Fruit fly (Drosophila melanogaster) whole organism, wandering third instar larva: ENCODE results near the gene asun.

Experiments used
- Abd-B ChIP-seq: fragments of >200 bp; optimal IDR thresholded peaks from 2 replicates; lab custom pipeline; 2017; ENCODE audit warnings: missing biosample characterization, missing genetic modification characterization
- CG32264 ChIP-seq: fragments of 200-800 bp; sonication (Bioruptor generic); optimal IDR thresholded peaks from 2 replicates; lab custom pipeline; 2016; ENCODE audit warnings: missing biosample characterization, missing genetic modification characterization
- CG9705 ChIP-seq: fragments of 200-800 bp; sonication (Bioruptor generic); optimal IDR thresholded peaks from 2 replicates; lab custom pipeline; 2018; ENCODE audit warnings: missing biosample characterization, mild to moderate bottlenecking, missing genetic modification characterization
- CrebA ChIP-seq: fragments of 200-800 bp; sonication (Bioruptor generic); optimal IDR thresholded peaks from 2 replicates; lab custom pipeline; 2016; ENCODE audit warnings: missing biosample characterization, mild to moderate bottlenecking, missing genetic modification characterization, borderline replicate concordance
- Dfd ChIP-seq: fragments of >200 bp; optimal IDR thresholded peaks from 2 replicates; lab custom pipeline; 2017; ENCODE audit warnings: missing biosample characterization, missing genetic modification characterization
- Dif ChIP-seq: fragments of 200-275, 200-300 bp; sonication (Bioruptor generic); optimal IDR thresholded peaks from 2 replicates; lab custom pipeline; 2018; ENCODE audit warnings: missing biosample characterization, missing genetic modification characterization; ENCODE audit not compliant: partially characterized antibody
- GATAd ChIP-seq: sonication (Bioruptor generic); optimal IDR thresholded peaks from 2 replicates; lab custom pipeline; 2016; ENCODE audit warnings: missing biosample characterization, missing genetic modification characterization
- HLH106 ChIP-seq: fragments of 200-800 bp; optimal IDR thresholded peaks from 3 replicates; lab custom pipeline; 2019; ENCODE audit warnings: missing biosample characterization, mild to moderate bottlenecking, missing genetic modification characterization, moderate library complexity
- Hnf4 ChIP-seq: fragments of 200-800 bp; sonication (Bioruptor generic); optimal IDR thresholded peaks from 2 replicates; lab custom pipeline; 2016; ENCODE audit warnings: missing biosample characterization, mild to moderate bottlenecking, missing genetic modification characterization
- Hr78 ChIP-seq: fragments of >200 bp; optimal IDR thresholded peaks from 2 replicates; lab custom pipeline; 2017; ENCODE audit warnings: missing biosample characterization, missing genetic modification characterization
- Hr83 ChIP-seq: fragments of 200-300 bp; sonication (Bioruptor generic); optimal IDR thresholded peaks from 2 replicates; lab custom pipeline; 2016; ENCODE audit warnings: missing biosample characterization, mild to moderate bottlenecking, missing genetic modification characterization, moderate library complexity; ENCODE audit not compliant: poor library complexity, severe bottlenecking
- Jra ChIP-seq: sonication (Bioruptor generic); optimal IDR thresholded peaks from 2 replicates; lab custom pipeline; 2016; ENCODE audit warnings: missing biosample characterization, missing genetic modification characterization
- Mio ChIP-seq: sonication (Bioruptor generic); optimal IDR thresholded peaks from 2 replicates; lab custom pipeline; 2016; ENCODE audit warnings: missing biosample characterization, missing genetic modification characterization
- Myc ChIP-seq: fragments of >200 bp; optimal IDR thresholded peaks from 2 replicates; lab custom pipeline; 2017
- N ChIP-seq: fragments of >200 bp; optimal IDR thresholded peaks from 2 replicates; lab custom pipeline; 2018; ENCODE audit warnings: missing biosample characterization, missing external identifiers, missing genetic modification characterization
- OdsH ChIP-seq: fragments of 200-800 bp; sonication (Bioruptor generic); optimal IDR thresholded peaks from 2 replicates; lab custom pipeline; 2016; ENCODE audit warnings: missing biosample characterization, mild to moderate bottlenecking, missing genetic modification characterization
- Rel ChIP-seq, 2 experiments: fragments of 200-800 bp; sonication (Bioruptor generic) in 1 of 2; optimal IDR thresholded peaks; 2 replicates in 1 of 2; 3 replicates in 1 of 2; lab custom pipeline; 2016 to 2019; ENCODE audit warnings: mild to moderate bottlenecking in 2 of 2, missing biosample characterization in 2 of 2, missing genetic modification characterization in 2 of 2, moderate library complexity in 1 of 2
- Sp1 ChIP-seq: fragments of 200-800 bp; sonication (Bioruptor generic); optimal IDR thresholded peaks from 3 replicates; lab custom pipeline; 2019; ENCODE audit warnings: missing biosample characterization, mild to moderate bottlenecking, missing genetic modification characterization, moderate library complexity
- Vsx2 ChIP-seq: fragments of 200-300, 225-300 bp; sonication (Bioruptor generic); optimal IDR thresholded peaks from 2 replicates; lab custom pipeline; 2018; ENCODE audit warnings: missing biosample characterization, missing genetic modification characterization; ENCODE audit not compliant: partially characterized antibody
- br ChIP-seq: fragments of 200-800 bp; sonication (Bioruptor generic); optimal IDR thresholded peaks from 2 replicates; lab custom pipeline; 2016; ENCODE audit warnings: missing biosample characterization, missing genetic modification characterization
- brk ChIP-seq: fragments of 200-800 bp; sonication (Bioruptor generic); optimal IDR thresholded peaks from 2 replicates; lab custom pipeline; 2016; ENCODE audit warnings: missing biosample characterization, mild to moderate bottlenecking, missing genetic modification characterization
- dl ChIP-seq, 2 experiments: fragments of 175-275, 200-275 bp in 1 of 2; fragments of 200-275 bp in 1 of 2; sonication (Bioruptor generic); optimal IDR thresholded peaks; lab custom pipeline; 2018; ENCODE audit warnings: mild to moderate bottlenecking in 2 of 2, missing biosample characterization in 2 of 2, missing genetic modification characterization in 2 of 2, moderate library complexity in 2 of 2; ENCODE audit not compliant: partially characterized antibody in 2 of 2, insufficient read depth in 1 of 2
- dmrt93B ChIP-seq: fragments of 200-800 bp; sonication (Bioruptor generic); optimal IDR thresholded peaks from 2 replicates; lab custom pipeline; 2018; ENCODE audit warnings: missing biosample characterization, mild to moderate bottlenecking, missing genetic modification characterization
- dsf ChIP-seq: sonication (Bioruptor generic); optimal IDR thresholded peaks from 2 replicates; lab custom pipeline; 2016; ENCODE audit warnings: missing biosample characterization, missing genetic modification characterization, borderline replicate concordance
- ey ChIP-seq: fragments of 200-800 bp; sonication (Bioruptor generic); optimal IDR thresholded peaks from 2 replicates; lab custom pipeline; 2016; ENCODE audit warnings: missing biosample characterization, missing genetic modification characterization
- foxo ChIP-seq, 2 experiments: fragments of 200-800 bp; sonication (Bioruptor generic); optimal IDR thresholded peaks; 2 replicates in 1 of 2; 3 replicates in 1 of 2; lab custom pipeline; 2016 to 2017; ENCODE audit warnings: missing biosample characterization in 2 of 2, missing genetic modification characterization in 2 of 2
- fru ChIP-seq: fragments of 200-800 bp; sonication (Bioruptor generic); optimal IDR thresholded peaks from 3 replicates; lab custom pipeline; 2016; ENCODE audit warnings: missing biosample characterization, mild to moderate bottlenecking, missing genetic modification characterization
- h ChIP-seq: fragments of 200-800 bp; sonication (Bioruptor generic); optimal IDR thresholded peaks from 3 replicates; lab custom pipeline; 2016; ENCODE audit warnings: missing biosample characterization, mild to moderate bottlenecking, missing genetic modification characterization
- jim ChIP-seq: fragments of 175-275, 200-325 bp; sonication (Bioruptor generic); optimal IDR thresholded peaks from 2 replicates; lab custom pipeline; 2016; ENCODE audit warnings: missing biosample characterization, mild to moderate bottlenecking, missing genetic modification characterization
- lola ChIP-seq: fragments of >200 bp; optimal IDR thresholded peaks from 2 replicates; lab custom pipeline; 2017; ENCODE audit warnings: missing biosample characterization, missing genetic modification characterization
- pan ChIP-seq: fragments of >200 bp; optimal IDR thresholded peaks from 2 replicates; lab custom pipeline; 2017
- psq ChIP-seq: fragments of 200-800 bp; sonication (Bioruptor generic); optimal IDR thresholded peaks from 3 replicates; lab custom pipeline; 2017; ENCODE audit warnings: missing biosample characterization, mild to moderate bottlenecking, missing genetic modification characterization, moderate library complexity
- rgr ChIP-seq: fragments of 200-800 bp; sonication (Bioruptor generic); optimal IDR thresholded peaks from 3 replicates; lab custom pipeline; 2016; ENCODE audit warnings: missing biosample characterization, mild to moderate bottlenecking, missing genetic modification characterization
- sage ChIP-seq: fragments of 200-800 bp; sonication (Bioruptor generic); optimal IDR thresholded peaks from 2 replicates; lab custom pipeline; 2016; ENCODE audit warnings: missing biosample characterization, mild to moderate bottlenecking, missing genetic modification characterization
- sv ChIP-seq: fragments of 200-800 bp; sonication (Bioruptor generic); optimal IDR thresholded peaks from 3 replicates; lab custom pipeline; 2016; ENCODE audit warnings: missing biosample characterization, missing genetic modification characterization
- tai ChIP-seq: sonication (Bioruptor generic); optimal IDR thresholded peaks from 2 replicates; lab custom pipeline; 2016; ENCODE audit warnings: missing biosample characterization, missing genetic modification characterization
- usp ChIP-seq: fragments of >200 bp; optimal IDR thresholded peaks from 2 replicates; lab custom pipeline; 2017; ENCODE audit warnings: missing biosample characterization, missing genetic modification characterization
- woc ChIP-seq: sonication (Bioruptor generic); optimal IDR thresholded peaks from 2 replicates; lab custom pipeline; 2016; ENCODE audit warnings: missing biosample characterization, mild to moderate bottlenecking, missing genetic modification characterization

Gene asun

dm6 chr3R:16224415-16225165 is 39.5 kb upstream of the asun start:
- TF ChIP-seq Abd-B (GFP tag; lab: Kevin White, UChicago) (no peak), Myc (lab: Kevin White, UChicago) (no peak), dmrt93B (GFP tag; lab: Kevin White, UChicago) (peak; percentile 73), N (GFP tag; lab: Kevin White, UChicago) (peak; percentile 47), Sp1 (peak; percentile 85), br (peak; percentile 89), usp (GFP tag; lab: Kevin White, UChicago) (no peak), CG9705 (peak; percentile 2), Vsx2 (GFP tag; lab: Kevin White, UChicago) (peak; percentile 40), OdsH (GFP tag; lab: Kevin White, UChicago) (peak; percentile 91), Rel (GFP tag; optimal IDR thresholded peaks at IDR 0.05; lab: Kevin White, UChicago) (peak; percentile 72), Rel (tag; optimal IDR thresholded peaks at IDR 0.05; lab: Kevin White, UChicago) (peak; percentile 79), rgr (GFP tag; lab: Kevin White, UChicago) (peak; percentile 93), Jra (peak; percentile 74), dsf (GFP tag; lab: Kevin White, UChicago) (peak; percentile 68), HLH106 (tag; lab: Kevin White, UChicago) (peak; percentile 81), Hr83 (GFP tag; lab: Kevin White, UChicago) (peak; percentile 55), Dfd (GFP tag; lab: Kevin White, UChicago) (no peak), dl (GFP tag; optimal IDR thresholded peaks at IDR 0.05; lab: Kevin White, UChicago; ENCODE audit: insufficient read depth in 1 of 2, partially characterized antibody in 2 of 2) (peak; percentile 78 to 85), foxo (GFP tag; optimal IDR thresholded peaks at IDR 0.05; lab: Kevin White, UChicago) (peak; percentile 74 to 91), CG32264 (peak; percentile 88), lola (GFP tag; lab: Kevin White, UChicago) (no peak), CrebA (no peak), Hr78 (no peak), fru (GFP tag; lab: Kevin White, UChicago) (peak; percentile 93), brk (GFP tag; lab: Kevin White, UChicago) (peak; percentile 90), GATAd (peak; percentile 30), psq (GFP tag; lab: Kevin White, UChicago) (peak; percentile 79), woc (GFP tag; lab: Kevin White, UChicago) (peak; percentile 81), sv (peak; percentile 94), Mio (peak; percentile 26), ey (GFP tag; lab: Kevin White, UChicago) (peak; percentile 94), h (GFP tag; lab: Kevin White, UChicago) (peak; percentile 94), sage (peak; percentile 63), jim (GFP tag; lab: Kevin White, UChicago) (no peak), pan (lab: Kevin White, UChicago) (no peak), tai (peak; percentile 73), Hnf4 (peak; percentile 82), Dif (GFP tag; lab: Kevin White, UChicago) (peak; percentile 91)

- TF ChIP-seq Dif (GFP tag; lab: Kevin White, UChicago) (no peak), lola (GFP tag; lab: Kevin White, UChicago) (no peak), usp (GFP tag; lab: Kevin White, UChicago) (no peak), Hr83 (GFP tag; lab: Kevin White, UChicago) (no peak), Hnf4 (no peak), br (no peak), Myc (lab: Kevin White, UChicago) (no peak), brk (GFP tag; lab: Kevin White, UChicago) (no peak), Dfd (GFP tag; lab: Kevin White, UChicago) (no peak), Abd-B (GFP tag; lab: Kevin White, UChicago) (no peak), HLH106 (tag; lab: Kevin White, UChicago) (no peak)
These were observed 38.7 kb upstream of the asun start, which contains the start of gene tara for dm6 chr3R:16225351-16225750. Gene tara, plus strand, starts transcription at chr3R:16225651.
